In the genomic region with DNA sequence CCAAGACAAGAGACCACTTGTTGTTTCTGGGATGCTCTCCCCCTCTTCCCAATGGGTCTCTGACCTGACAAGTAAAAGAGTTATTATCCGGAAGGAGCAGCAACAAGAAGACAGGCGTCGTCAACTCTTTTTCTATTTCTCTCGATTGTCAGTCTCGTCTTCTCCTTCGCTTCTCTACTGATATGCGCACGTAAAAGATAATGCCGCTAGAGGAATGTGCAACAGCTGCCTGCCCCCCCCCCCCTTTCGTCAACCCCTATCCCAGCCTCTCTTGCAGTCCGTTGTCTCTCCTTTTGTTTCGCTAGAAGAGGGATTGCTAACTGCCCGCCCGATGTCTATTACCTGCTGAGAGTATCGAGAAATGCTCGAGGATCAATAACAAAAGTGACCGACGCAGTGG, we compare ENCODE assay signal across 4 worm cellular contexts.
A peak's percentile ranks its signal among the peaks of the same experiment; 100 is the strongest.
TF ChIP-seq lines count a peak whose summit lies in the region.

No protein-coding gene starts in this region.

TF ChIP-seq in whole organism, L2 larva, 48 proteins besides CTCF, POLR2A, EP300 and RAD21 (continues in another document):
- TF ChIP-seq lin-11 (tag; optimal IDR thresholded peaks at IDR 0.05; lab: Kevin White, UChicago) = no peak
- TF ChIP-seq F13H6.1 (tag; optimal IDR thresholded peaks at IDR 0.05; lab: Kevin White, UChicago) = peak; percentile 59
- no peak for TF ChIP-seq unc-62 (GFP tag; optimal IDR thresholded peaks at IDR 0.05; lab: Kevin White, UChicago)
- no peak for TF ChIP-seq snpc-4 (tag; optimal IDR thresholded peaks at IDR 0.05; lab: Kevin White, UChicago)
- TF ChIP-seq nhr-129 (tag; optimal IDR thresholded peaks at IDR 0.05; lab: Kevin White, UChicago) = peak; percentile 44
- TF ChIP-seq dmd-4 (tag; optimal IDR thresholded peaks at IDR 0.05; lab: Kevin White, UChicago) = no peak
- TF ChIP-seq nhr-237 (tag; optimal IDR thresholded peaks at IDR 0.05; lab: Kevin White, UChicago) = no peak
- TF ChIP-seq lsy-2 (tag; optimal IDR thresholded peaks at IDR 0.05; lab: Kevin White, UChicago) = no peak
- TF ChIP-seq nhr-6 (tag; optimal IDR thresholded peaks at IDR 0.05; lab: Kevin White, UChicago) = no peak
- no peak for TF ChIP-seq unc-55 (GFP tag; optimal IDR thresholded peaks at IDR 0.05; lab: Kevin White, UChicago)
- no peak for TF ChIP-seq alr-1 (tag; optimal IDR thresholded peaks at IDR 0.05; lab: Kevin White, UChicago)
- TF ChIP-seq fos-1 (tag; optimal IDR thresholded peaks at IDR 0.05; lab: Kevin White, UChicago) = no peak
- TF ChIP-seq skn-1 (tag; optimal IDR thresholded peaks at IDR 0.05; lab: Kevin White, UChicago) = no peak
- no peak for TF ChIP-seq aly-2 (tag; optimal IDR thresholded peaks at IDR 0.05; lab: Kevin White, UChicago)
- TF ChIP-seq ZK546.5 (tag; optimal IDR thresholded peaks at IDR 0.05; lab: Kevin White, UChicago) = no peak
- TF ChIP-seq mdl-1 (tag; optimal IDR thresholded peaks at IDR 0.05; lab: Kevin White, UChicago) = no peak
- TF ChIP-seq nhr-12 (tag; optimal IDR thresholded peaks at IDR 0.05; lab: Kevin White, UChicago) = no peak
- no peak for TF ChIP-seq zag-1 (tag; optimal IDR thresholded peaks at IDR 0.05; lab: Kevin White, UChicago)
- TF ChIP-seq mbf-1 (tag; optimal IDR thresholded peaks at IDR 0.05; lab: Kevin White, UChicago) = no peak
- TF ChIP-seq elt-1 (tag; optimal IDR thresholded peaks at IDR 0.05; lab: Kevin White, UChicago) = no peak
- no peak for TF ChIP-seq gmeb-1 (tag; optimal IDR thresholded peaks at IDR 0.05; lab: Kevin White, UChicago)
- no peak for TF ChIP-seq nhr-21 (tag; optimal IDR thresholded peaks at IDR 0.05; lab: Kevin White, UChicago)
- peak; percentile 7 for TF ChIP-seq C34F6.9 (tag; optimal IDR thresholded peaks at IDR 0.05; lab: Kevin White, UChicago)

TF ChIP-seq in whole organism, L4 larva, 104 proteins besides CTCF, POLR2A, EP300 and RAD21 (continues in another document):
- TF ChIP-seq unc-62 (GFP tag; optimal IDR thresholded peaks at IDR 0.05 in 1 of 2; lab: Kevin White, UChicago) (no peak), unc-62 (tag; optimal IDR thresholded peaks at IDR 0.05; lab: Kevin White, UChicago) (no peak), aly-2 (tag; optimal IDR thresholded peaks at IDR 0.05; lab: Kevin White, UChicago) (no peak), T26A8.4 (GFP tag; IDR thresholded peaks at IDR 0.05; lab: Robert Waterston, UW) (no peak), hif-1 (tag; optimal IDR thresholded peaks at IDR 0.05; lab: Kevin White, UChicago) (no peak), set-16 (GFP tag; IDR thresholded peaks at IDR 0.05; lab: Robert Waterston, UW) (peak; percentile 27; the same call in 1 of the 2 replicates), hlh-11 (tag; optimal IDR thresholded peaks at IDR 0.05; lab: Kevin White, UChicago) (peak; percentile 55), nhr-237 (tag; optimal IDR thresholded peaks at IDR 0.05; lab: Kevin White, UChicago) (no peak), nhr-11 (tag; optimal IDR thresholded peaks at IDR 0.05; lab: Kevin White, UChicago) (peak; percentile 29), nhr-102 (tag; optimal IDR thresholded peaks at IDR 0.05; lab: Kevin White, UChicago) (no peak), ceh-82 (tag; optimal IDR thresholded peaks at IDR 0.05; lab: Kevin White, UChicago) (no peak), hlh-30 (tag; optimal IDR thresholded peaks at IDR 0.05; lab: Kevin White, UChicago; ENCODE audit: insufficient read depth) (peak; percentile 33), tra-1 (GFP tag; IDR thresholded peaks at IDR 0.05; lab: Robert Waterston, UW) (no peak), arid-1 (GFP tag; conservative IDR thresholded peaks at IDR 0.05; lab: Robert Waterston, UW) (no peak), daf-16 (GFP tag; optimal IDR thresholded peaks at IDR 0.05; lab: Kevin White, UChicago) (peak in 1 of 2 experiments; percentile 12), daf-16 (tag; optimal IDR thresholded peaks at IDR 0.05; lab: Kevin White, UChicago) (no peak), Y48G9A.11 (GFP tag; IDR thresholded peaks at IDR 0.05; lab: Robert Waterston, UW) (no peak), mes-2 (tag; optimal IDR thresholded peaks at IDR 0.05; lab: Kevin White, UChicago; ENCODE audit: poor library complexity, severe bottlenecking) (no peak), nhr-77 (tag; optimal IDR thresholded peaks at IDR 0.05; lab: Kevin White, UChicago) (no peak), nhr-41 (GFP tag; IDR thresholded peaks at IDR 0.05; lab: Robert Waterston, UW) (no peak), ztf-11 (tag; optimal IDR thresholded peaks at IDR 0.05; lab: Kevin White, UChicago) (no peak), dmd-9 (GFP tag; IDR thresholded peaks at IDR 0.05; lab: Robert Waterston, UW) (no peak), cey-2 (tag; optimal IDR thresholded peaks at IDR 0.05; lab: Kevin White, UChicago; ENCODE audit: borderline replicate concordance, insufficient read depth) (no peak)

TF ChIP-seq in whole organism, late embryonic, 69 proteins besides CTCF, POLR2A, EP300 and RAD21:
- TF ChIP-seq ets-4 (tag; optimal IDR thresholded peaks at IDR 0.05; lab: Kevin White, UChicago) (no peak), ceh-18 (tag; optimal IDR thresholded peaks at IDR 0.05; lab: Kevin White, UChicago) (peak; percentile 60), che-1 (tag; optimal IDR thresholded peaks at IDR 0.05; lab: Kevin White, UChicago) (no peak), pat-9 (tag; optimal IDR thresholded peaks at IDR 0.05; lab: Kevin White, UChicago) (peak; percentile 60), ceh-2 (tag; optimal IDR thresholded peaks at IDR 0.05; lab: Kevin White, UChicago) (no peak), ceh-34 (tag; optimal IDR thresholded peaks at IDR 0.05; lab: Kevin White, UChicago) (peak; percentile 28), unc-55 (GFP tag; optimal IDR thresholded peaks at IDR 0.05; lab: Kevin White, UChicago) (peak; percentile 52)
TF ChIP-seq in whole organism, late embryonic: peak in this region for 4.

TF ChIP-seq in whole organism, mixed stage, embryonic, 35 proteins besides CTCF, POLR2A, EP300 and RAD21:
- TF ChIP-seq mep-1 (tag; optimal IDR thresholded peaks at IDR 0.05; lab: Kevin White, UChicago) = no peak
- peak; percentile 11 for TF ChIP-seq lsy-2 (tag; optimal IDR thresholded peaks at IDR 0.05; lab: Kevin White, UChicago)
- TF ChIP-seq snpc-4 (tag; optimal IDR thresholded peaks at IDR 0.05; lab: Kevin White, UChicago) = no peak
- TF ChIP-seq ham-2 (GFP tag; optimal IDR thresholded peaks at IDR 0.05; lab: Kevin White, UChicago) = no peak
- no peak for TF ChIP-seq unc-39 (tag; optimal IDR thresholded peaks at IDR 0.05; lab: Kevin White, UChicago)
- peak; percentile 100 for TF ChIP-seq unc-120 (tag; optimal IDR thresholded peaks at IDR 0.05; lab: Kevin White, UChicago; ENCODE audit: poor library complexity, severe bottlenecking)
- TF ChIP-seq unc-62 (GFP tag; optimal IDR thresholded peaks at IDR 0.05; lab: Kevin White, UChicago) = peak; percentile 89
- peak; percentile 97 for TF ChIP-seq hlh-1 (tag; optimal IDR thresholded peaks at IDR 0.05; lab: Kevin White, UChicago)
- peak; percentile 24 for TF ChIP-seq cnd-1 (tag; optimal IDR thresholded peaks at IDR 0.05; lab: Kevin White, UChicago)
- TF ChIP-seq M03D4.4 (tag; optimal IDR thresholded peaks at IDR 0.05; lab: Kevin White, UChicago) = peak; percentile 72
- no peak for TF ChIP-seq nhr-28 (tag; optimal IDR thresholded peaks at IDR 0.05; lab: Kevin White, UChicago)
- no peak for TF ChIP-seq nhr-237 (tag; optimal IDR thresholded peaks at IDR 0.05; lab: Kevin White, UChicago)
